Fruit fly (Drosophila melanogaster) whole organism, embryonic: Measurements from ENCODE around the gene CG14835.
A peak's percentile ranks its signal among the peaks of the same experiment; 100 is the strongest.

Experiments
- Atf3 ChIP-seq: fragments of 200-800 bp; sonication (Bioruptor generic); optimal IDR thresholded peaks from 3 replicates; lab custom pipeline; 2016; ENCODE audit warnings: missing biosample characterization, missing genetic modification characterization
- CG10431 ChIP-seq: fragments of 200-800 bp; sonication (Bioruptor generic); optimal IDR thresholded peaks from 3 replicates; lab custom pipeline; 2018; ENCODE audit warnings: missing biosample characterization, mild to moderate bottlenecking, missing genetic modification characterization
- CG12659 ChIP-seq: fragments of 200-800 bp; sonication (Bioruptor generic); optimal IDR thresholded peaks from 3 replicates; lab custom pipeline; 2017; ENCODE audit warnings: mild to moderate bottlenecking, missing biosample characterization, missing genetic modification reagents, missing genetic modification characterization
- CG12744 ChIP-seq: fragments of 200-800 bp; sonication (Bioruptor generic); optimal IDR thresholded peaks from 2 replicates; lab custom pipeline; 2016; ENCODE audit warnings: missing biosample characterization, missing genetic modification characterization
- CG13287 ChIP-seq: fragments of 200-800 bp; sonication (Bioruptor generic); IDR thresholded peaks from 2 replicates; pipeline ENCODE4 v1.3.6; 2022; ENCODE audit warnings: missing biosample characterization, missing genetic modification characterization; ENCODE audit not compliant: partially characterized antibody
- CG17912 ChIP-seq: fragments of 200-800 bp; sonication (Bioruptor generic); optimal IDR thresholded peaks from 2 replicates; lab custom pipeline; 2018; ENCODE audit warnings: missing biosample characterization, mild to moderate bottlenecking, missing genetic modification characterization
- CG18262 ChIP-seq: fragments of 200-800 bp; optimal IDR thresholded peaks from 3 replicates; lab custom pipeline; 2019; ENCODE audit warnings: missing biosample characterization, mild to moderate bottlenecking, missing genetic modification characterization, moderate library complexity
- CG18599 ChIP-seq: fragments of 200-800 bp; sonication (Bioruptor generic); optimal IDR thresholded peaks from 3 replicates; lab custom pipeline; 2017; ENCODE audit warnings: missing biosample characterization, missing genetic modification characterization, mild to moderate bottlenecking, moderate library complexity, missing genetic modification reagents
- CG2199 ChIP-seq: fragments of 200-800 bp; sonication (Bioruptor generic); IDR thresholded peaks from 3 replicates; pipeline ENCODE4 v1.3.6; 2022; ENCODE audit warnings: missing biosample characterization, missing genetic modification characterization
- CG34224 ChIP-seq: fragments of 200-800 bp; sonication (Bioruptor generic); IDR thresholded peaks from 3 replicates; pipeline ENCODE4 v1.3.6; 2022; ENCODE audit warnings: missing biosample characterization, missing genetic modification characterization; ENCODE audit not compliant: partially characterized antibody
- CG8281 ChIP-seq: fragments of 200-800 bp; sonication (Bioruptor generic); optimal IDR thresholded peaks from 2 replicates; lab custom pipeline; 2018; ENCODE audit warnings: missing biosample characterization, mild to moderate bottlenecking, missing genetic modification characterization, moderate library complexity
- CG8290 ChIP-seq, 3 experiments: fragments of 200-800 bp; sonication (Bioruptor generic); optimal IDR thresholded peaks; 2 replicates each; lab custom pipeline; 2016 to 2019; ENCODE audit warnings: missing biosample characterization in 3 of 3, missing genetic modification characterization in 3 of 3, mild to moderate bottlenecking in 2 of 3, moderate library complexity in 1 of 3
- CHES-1-like ChIP-seq: fragments of 200-800 bp; sonication (Bioruptor generic); optimal IDR thresholded peaks from 2 replicates; lab custom pipeline; 2016; ENCODE audit warnings: missing biosample characterization, missing genetic modification characterization
- CoRest ChIP-seq: fragments of 200-800 bp; sonication (Bioruptor generic); optimal IDR thresholded peaks from 3 replicates; lab custom pipeline; 2018; ENCODE audit warnings: missing biosample characterization, mild to moderate bottlenecking, missing genetic modification characterization, moderate library complexity
- D19B ChIP-seq: fragments of 200-800 bp; sonication (Bioruptor generic); optimal IDR thresholded peaks from 2 replicates; lab custom pipeline; 2017; ENCODE audit warnings: missing biosample characterization, mild to moderate bottlenecking, missing genetic modification characterization
- Ets65A ChIP-seq: fragments of 200-800 bp; sonication (Bioruptor generic); peaks from one replicate; lab custom pipeline; 2016; ENCODE audit warnings: missing biosample characterization, missing genetic modification characterization
- GATAe ChIP-seq: fragments of 200-800 bp; sonication (Bioruptor generic); conservative IDR thresholded peaks from 2 replicates; pipeline ENCODE4 v1.3.6; 2022; ENCODE audit warnings: missing biosample characterization, missing genetic modification characterization
- HmgD ChIP-seq: fragments of 200-800 bp; sonication (Bioruptor generic); optimal IDR thresholded peaks from 3 replicates; lab custom pipeline; 2016; ENCODE audit warnings: missing biosample characterization, missing genetic modification characterization
- Med ChIP-seq: fragments of 200-800 bp; sonication (Bioruptor generic); peaks from one replicate; lab custom pipeline; 2016; ENCODE audit warnings: missing biosample characterization, missing genetic modification characterization, mild to moderate bottlenecking, inconsistent platforms, moderate library complexity
- Myb ChIP-seq: fragments of 200-800 bp; sonication (Bioruptor generic); optimal IDR thresholded peaks from 2 replicates; lab custom pipeline; 2016; ENCODE audit warnings: missing biosample characterization, missing genetic modification characterization
- Nf-YB ChIP-seq: fragments of 200-800 bp; sonication (Bioruptor generic); optimal IDR thresholded peaks from 3 replicates; lab custom pipeline; 2019; ENCODE audit warnings: missing biosample characterization, mild to moderate bottlenecking, missing genetic modification characterization, moderate library complexity
- Rfx ChIP-seq: fragments of 200-800 bp; sonication (Bioruptor generic); IDR thresholded peaks from 2 replicates; pipeline ENCODE4 v1.3.6; 2022; ENCODE audit warnings: missing biosample characterization, missing genetic modification characterization
- Sox100B ChIP-seq: fragments of 200-800 bp; sonication (Bioruptor generic); optimal IDR thresholded peaks from 3 replicates; lab custom pipeline; 2018; ENCODE audit warnings: missing biosample characterization, mild to moderate bottlenecking, missing genetic modification characterization
- ac ChIP-seq: fragments of 200-800 bp; sonication (Bioruptor generic); optimal IDR thresholded peaks from 3 replicates; lab custom pipeline; 2017; ENCODE audit warnings: missing biosample characterization, mild to moderate bottlenecking, missing genetic modification characterization
- ara ChIP-seq: fragments of 200-800 bp; sonication (Bioruptor generic); IDR thresholded peaks from 2 replicates; pipeline ENCODE4 v1.3.6; 2022; ENCODE audit warnings: missing biosample characterization, missing genetic modification characterization
- ato ChIP-seq: fragments of 200-800 bp; sonication (Bioruptor generic); IDR thresholded peaks from 2 replicates; pipeline ENCODE4 v1.3.6; 2022; ENCODE audit warnings: missing biosample characterization, missing genetic modification characterization; ENCODE audit not compliant: partially characterized antibody
- bbx ChIP-seq: fragments of 200-800 bp; sonication (Bioruptor generic); IDR thresholded peaks from 2 replicates; pipeline ENCODE4 v1.3.6; 2022; ENCODE audit warnings: missing biosample characterization, missing genetic modification characterization; ENCODE audit not compliant: partially characterized antibody
- bowl ChIP-seq: fragments of 200-800 bp; sonication (Bioruptor generic); IDR thresholded peaks from 2 replicates; pipeline ENCODE4 v1.3.6; 2022; ENCODE audit warnings: missing biosample characterization, missing genetic modification characterization
- cas ChIP-seq: fragments of 200-800 bp; sonication (Bioruptor generic); IDR thresholded peaks from 2 replicates; pipeline ENCODE4 v1.3.6; 2022; ENCODE audit warnings: missing biosample characterization, missing genetic modification characterization
- cato ChIP-seq: fragments of 200-800 bp; sonication (Bioruptor generic); optimal IDR thresholded peaks from 2 replicates; lab custom pipeline; 2016; ENCODE audit warnings: missing biosample characterization, missing genetic modification characterization, borderline replicate concordance
- caup ChIP-seq: fragments of 200-800 bp; sonication (Bioruptor generic); optimal IDR thresholded peaks from 3 replicates; lab custom pipeline; 2017; ENCODE audit warnings: missing biosample characterization, mild to moderate bottlenecking, missing genetic modification characterization, moderate library complexity; ENCODE audit not compliant: severe bottlenecking
- chinmo ChIP-seq: fragments of 200-800 bp; sonication (Bioruptor generic); IDR thresholded peaks from 4 replicates; pipeline ENCODE4 v1.3.6; 2022; ENCODE audit warnings: missing biosample characterization, missing genetic modification characterization; ENCODE audit not compliant: partially characterized antibody
- corto ChIP-seq: fragments of 200-800 bp; sonication (Bioruptor generic); optimal IDR thresholded peaks from 2 replicates; lab custom pipeline; 2016; ENCODE audit warnings: missing biosample characterization, mild to moderate bottlenecking, missing genetic modification characterization, moderate library complexity
- dysf ChIP-seq: fragments of 200-800 bp; sonication (Bioruptor generic); IDR thresholded peaks from 3 replicates; pipeline ENCODE4 v1.3.6; 2022; ENCODE audit warnings: missing biosample characterization, missing genetic modification characterization
- esg ChIP-seq: fragments of 200-800 bp; sonication (Bioruptor generic); conservative IDR thresholded peaks from 2 replicates; pipeline ENCODE4 v1.3.6; 2022; ENCODE audit warnings: missing biosample characterization, missing genetic modification characterization
- exex ChIP-seq: fragments of 200-800 bp; sonication (Bioruptor generic); optimal IDR thresholded peaks from 4 replicates; lab custom pipeline; 2018; ENCODE audit warnings: missing biosample characterization, mild to moderate bottlenecking, missing genetic modification characterization, moderate library complexity
- eyg ChIP-seq: fragments of 200-800 bp; sonication (Bioruptor generic); optimal IDR thresholded peaks from 3 replicates; lab custom pipeline; 2016; ENCODE audit warnings: missing biosample characterization, missing genetic modification characterization
- gcm ChIP-seq: fragments of 200-800 bp; sonication (Bioruptor generic); optimal IDR thresholded peaks from 2 replicates; lab custom pipeline; 2019; ENCODE audit warnings: missing biosample characterization, mild to moderate bottlenecking, missing genetic modification characterization, moderate library complexity
- grn ChIP-seq: fragments of 200-800 bp; sonication (Bioruptor generic); optimal IDR thresholded peaks from 3 replicates; lab custom pipeline; 2017; ENCODE audit warnings: missing biosample characterization, missing genetic modification characterization
- hb ChIP-seq: fragments of 200-800 bp; sonication (Bioruptor generic); IDR thresholded peaks from 3 replicates; pipeline ENCODE4 v1.3.6; 2022; ENCODE audit warnings: missing biosample characterization, missing genetic modification characterization; ENCODE audit not compliant: partially characterized antibody
- inv ChIP-seq: fragments of 200-800 bp; sonication (Bioruptor generic); IDR thresholded peaks from 2 replicates; pipeline ENCODE4 v1.3.6; 2022; ENCODE audit warnings: missing biosample characterization, missing genetic modification characterization; ENCODE audit not compliant: partially characterized antibody
- lab ChIP-seq: fragments of 200-800 bp; sonication (Bioruptor generic); optimal IDR thresholded peaks from 3 replicates; lab custom pipeline; 2017; ENCODE audit warnings: missing biosample characterization, missing genetic modification characterization, mild to moderate bottlenecking, moderate library complexity, missing genetic modification reagents
- mirr ChIP-seq: fragments of 200-800 bp; sonication (Bioruptor generic); optimal IDR thresholded peaks from 3 replicates; lab custom pipeline; 2018; ENCODE audit warnings: missing biosample characterization, mild to moderate bottlenecking, missing genetic modification characterization
- nom ChIP-seq: fragments of 200-800 bp; sonication (Bioruptor generic); optimal IDR thresholded peaks from 2 replicates; lab custom pipeline; 2017; ENCODE audit warnings: missing biosample characterization, missing genetic modification characterization, mild to moderate bottlenecking, moderate library complexity, missing genetic modification reagents
- sens ChIP-seq: fragments of 200-800 bp; sonication (Bioruptor generic); peaks from one replicate; lab custom pipeline; 2016; ENCODE audit warnings: missing biosample characterization, missing genetic modification characterization
- sqz ChIP-seq: fragments of 200-800 bp; sonication (Bioruptor generic); optimal IDR thresholded peaks from 3 replicates; lab custom pipeline; 2018; ENCODE audit warnings: missing biosample characterization, mild to moderate bottlenecking, missing genetic modification characterization
- stwl ChIP-seq: fragments of 200-800 bp; sonication (Bioruptor generic); optimal IDR thresholded peaks from 3 replicates; lab custom pipeline; 2018; ENCODE audit warnings: missing biosample characterization, mild to moderate bottlenecking, missing genetic modification characterization, moderate library complexity
- vvl ChIP-seq: fragments of 200-800 bp; sonication (Bioruptor generic); IDR thresholded peaks from 2 replicates; pipeline ENCODE4 v1.3.6; 2022; ENCODE audit warnings: missing biosample characterization, missing genetic modification characterization

The CG14835 gene

dm6 chr3L:7432811-7433324, 4.4 kb downstream of the CG14835 start:
- TF ChIP-seq bowl (no peak), Med (GFP tag; lab: Kevin White, UChicago) (peak; percentile 30), ato (no peak), sens (GFP tag; lab: Kevin White, UChicago) (peak; percentile 56), CG2199 (GFP tag; lab: Robert Waterston, UW) (peak; percentile 62; the same call in 2 of the 3 replicates), Ets65A (GFP tag; lab: Kevin White, UChicago) (peak; percentile 53), Sox100B (GFP tag; lab: Kevin White, UChicago) (peak; percentile 13)

- no peak for TF ChIP-seq CG17912 (GFP tag; lab: Kevin White, UChicago)
- TF ChIP-seq Atf3 (GFP tag; lab: Kevin White, UChicago) = no peak
- no peak for TF ChIP-seq D19B (GFP tag; lab: Kevin White, UChicago)
- peak; percentile 47 for TF ChIP-seq grn
- no peak for TF ChIP-seq CG12744
- peak; percentile 60; the same call in 2 of the 3 replicates for TF ChIP-seq CG2199 (GFP tag; lab: Robert Waterston, UW)
- no peak for TF ChIP-seq CHES-1-like
- no peak for TF ChIP-seq vvl (GFP tag; lab: Robert Waterston, UW)
- TF ChIP-seq lab (GFP tag; lab: Kevin White, UChicago) = peak; percentile 64
- TF ChIP-seq eyg (GFP tag; lab: Kevin White, UChicago) = no peak
- no peak for TF ChIP-seq CG34224
- TF ChIP-seq chinmo (GFP tag; lab: Robert Waterston, UW) = 0 out of 4 replicates have a peak, but pooled peaks have one; percentile 57
- no peak for TF ChIP-seq cas (GFP tag; lab: Robert Waterston, UW)
- TF ChIP-seq gcm (GFP tag; lab: Kevin White, UChicago) = peak; percentile 19
- 0 out of 2 replicates have a peak, but pooled peaks have one; percentile 7 for TF ChIP-seq CG13287
- TF ChIP-seq CG18262 = no peak
- TF ChIP-seq cato = no peak
- peak; percentile 11 for TF ChIP-seq mirr (GFP tag; lab: Kevin White, UChicago)
- peak; percentile 74 for TF ChIP-seq exex (tag; lab: Kevin White, UChicago)
- TF ChIP-seq ara (GFP tag; lab: Robert Waterston, UW) = no peak
- peak; percentile 15 for TF ChIP-seq stwl (tag; lab: Kevin White, UChicago)
- TF ChIP-seq bbx (GFP tag; lab: Robert Waterston, UW) = no peak
- TF ChIP-seq HmgD (GFP tag; lab: Kevin White, UChicago) = no peak
- TF ChIP-seq CG8290 (GFP tag; optimal IDR thresholded peaks at IDR 0.05; lab: Kevin White, UChicago) = no peak
- peak in 1 of 2 experiments; percentile 30 for TF ChIP-seq CG8290 (tag; optimal IDR thresholded peaks at IDR 0.05; lab: Kevin White, UChicago)
- TF ChIP-seq esg (GFP tag; lab: Robert Waterston, UW) = no peak
- no peak for TF ChIP-seq ac (GFP tag; lab: Kevin White, UChicago)
- TF ChIP-seq GATAe = peak; percentile 65
These were observed 5.0 kb downstream of the CG14835 start for dm6 chr3L:7432265-7432664.

dm6 chr3L:7423517-7423916, 13.7 kb downstream of the CG14835 start, which contains the start of gene CG42458:
Gene CG42458, plus strand, starts transcription at chr3L:7423827.
- TF ChIP-seq nom (GFP tag; lab: Kevin White, UChicago) (no peak), Myb (GFP tag; lab: Kevin White, UChicago) (no peak), Rfx (GFP tag; lab: Robert Waterston, UW) (peak; percentile 46), sqz (GFP tag; lab: Kevin White, UChicago) (peak; percentile 54), hb (GFP tag; lab: Robert Waterston, UW) (no peak), CG10431 (GFP tag; lab: Kevin White, UChicago) (no peak), CG2199 (GFP tag; lab: Robert Waterston, UW) (no peak), CG8281 (no peak), inv (GFP tag; lab: Robert Waterston, UW) (no peak), CG18599 (peak; percentile 34), caup (GFP tag; lab: Kevin White, UChicago) (peak; percentile 23), dysf (GFP tag; lab: Robert Waterston, UW) (no peak), corto (GFP tag; lab: Kevin White, UChicago) (no peak), CG12659 (GFP tag; lab: Kevin White, UChicago) (no peak), CoRest (tag; lab: Kevin White, UChicago) (no peak), Nf-YB (GFP tag; lab: Kevin White, UChicago) (peak; percentile 54)
